Worm (Caenorhabditis elegans) whole organism, L2 larva: Measurements from ENCODE around the gene mdt-9.

Source experiments
- C34F6.9 ChIP-seq: fragments of 150-350 bp; optimal IDR thresholded peaks from 2 replicates; lab custom pipeline; 2014; ENCODE audit warnings: missing biosample characterization, missing genetic modification characterization
- R02D3.7 ChIP-seq: fragments of 150-350 bp; optimal IDR thresholded peaks from 2 replicates; lab custom pipeline; 2014; ENCODE audit warnings: missing biosample characterization, missing genetic modification characterization
- Y55F3AM.14 ChIP-seq: fragments of 200-800 bp; sonication (Bioruptor generic); optimal IDR thresholded peaks from 2 replicates; lab custom pipeline; 2018; ENCODE audit warnings: mild to moderate bottlenecking, missing genetic modification characterization, missing compliant biosample characterization
- ZK546.5 ChIP-seq: sonication (generic microtip); optimal IDR thresholded peaks from 2 replicates; lab custom pipeline; 2017; ENCODE audit warnings: missing biosample characterization, missing genetic modification characterization
- alr-1 ChIP-seq: fragments of 150-350 bp; optimal IDR thresholded peaks from 2 replicates; lab custom pipeline; 2014; ENCODE audit warnings: missing biosample characterization, missing genetic modification characterization
- aly-2 ChIP-seq: fragments of 150-350 bp; optimal IDR thresholded peaks from 2 replicates; lab custom pipeline; 2014; ENCODE audit warnings: missing biosample characterization, missing genetic modification characterization
- blmp-1 ChIP-seq: sonication (generic microtip); optimal IDR thresholded peaks from 2 replicates; lab custom pipeline; 2017; ENCODE audit warnings: missing genetic modification characterization, mild to moderate bottlenecking, missing compliant biosample characterization, antibody characterized with exemption, moderate library complexity; ENCODE audit not compliant: insufficient read depth
- ceh-16 ChIP-seq: fragments of 150-350 bp; optimal IDR thresholded peaks from 2 replicates; lab custom pipeline; 2014; ENCODE audit warnings: missing biosample characterization, missing genetic modification characterization
- crh-2 ChIP-seq: sonication (generic microtip); optimal IDR thresholded peaks from 2 replicates; lab custom pipeline; 2017; ENCODE audit warnings: missing biosample characterization, missing genetic modification characterization
- dmd-4 ChIP-seq: sonication (generic microtip); optimal IDR thresholded peaks from 2 replicates; lab custom pipeline; 2017; ENCODE audit warnings: missing biosample characterization, missing genetic modification characterization
- egl-27 ChIP-seq: sonication (generic microtip); optimal IDR thresholded peaks from 3 replicates; lab custom pipeline; 2017; ENCODE audit warnings: missing biosample characterization, missing genetic modification reagents, missing genetic modification characterization
- elt-1 ChIP-seq: fragments of 150-350 bp; optimal IDR thresholded peaks from 2 replicates; lab custom pipeline; 2014; ENCODE audit warnings: missing biosample characterization, missing genetic modification characterization
- elt-3 ChIP-seq: sonication (generic microtip); optimal IDR thresholded peaks from 2 replicates; lab custom pipeline; 2017; ENCODE audit warnings: missing biosample characterization, missing genetic modification characterization
- fos-1 ChIP-seq: fragments of 150-350 bp; optimal IDR thresholded peaks from 2 replicates; lab custom pipeline; 2014; ENCODE audit warnings: missing biosample characterization, missing genetic modification characterization
- lin-11 ChIP-seq: fragments of 150-350 bp; sonication (generic microtip); optimal IDR thresholded peaks from 2 replicates; lab custom pipeline; 2014; ENCODE audit warnings: missing biosample characterization, missing genetic modification characterization, inconsistent platforms, mixed read lengths
- lin-13 ChIP-seq: fragments of 150-350 bp; optimal IDR thresholded peaks from 2 replicates; lab custom pipeline; 2014; ENCODE audit warnings: missing biosample characterization, missing genetic modification reagents, missing genetic modification characterization
- lin-39 ChIP-seq: fragments of 150-350 bp; optimal IDR thresholded peaks from 2 replicates; lab custom pipeline; 2014; ENCODE audit warnings: missing biosample characterization, missing genetic modification reagents, missing genetic modification characterization
- lsy-2 ChIP-seq, 2 experiments: fragments of 150-350 bp in 1 of 2; sonication (generic microtip) in 1 of 2; optimal IDR thresholded peaks; 2 replicates each; lab custom pipeline; 2014 to 2017; ENCODE audit warnings: missing biosample characterization in 2 of 2, missing genetic modification characterization in 2 of 2
- mbf-1 ChIP-seq: sonication (generic microtip); optimal IDR thresholded peaks from 2 replicates; lab custom pipeline; 2017; ENCODE audit warnings: missing biosample characterization, missing genetic modification characterization
- mdl-1 ChIP-seq, 2 experiments: fragments of 150-350 bp in 1 of 2; sonication (generic microtip) in 1 of 2; optimal IDR thresholded peaks; 2 replicates each; lab custom pipeline; 2017; ENCODE audit warnings: missing biosample characterization in 2 of 2, missing genetic modification characterization in 2 of 2
- nhr-10 ChIP-seq: sonication (generic microtip); optimal IDR thresholded peaks from 2 replicates; lab custom pipeline; 2017; ENCODE audit warnings: missing biosample characterization, missing genetic modification characterization
- nhr-11 ChIP-seq: fragments of 150-350 bp; optimal IDR thresholded peaks from 2 replicates; lab custom pipeline; 2014; ENCODE audit warnings: missing biosample characterization, missing genetic modification characterization
- nhr-12 ChIP-seq: fragments of 150-350 bp; optimal IDR thresholded peaks from 2 replicates; lab custom pipeline; 2014; ENCODE audit warnings: missing biosample characterization, missing genetic modification characterization
- nhr-129 ChIP-seq: fragments of 150-350 bp; optimal IDR thresholded peaks from 2 replicates; lab custom pipeline; 2014; ENCODE audit warnings: missing biosample characterization, missing genetic modification characterization
- nhr-21 ChIP-seq: fragments of 150-350 bp; optimal IDR thresholded peaks from 2 replicates; lab custom pipeline; 2014; ENCODE audit warnings: missing biosample characterization, missing genetic modification characterization
- nhr-23 ChIP-seq: fragments of 150-350 bp; optimal IDR thresholded peaks from 2 replicates; lab custom pipeline; 2014; ENCODE audit warnings: missing biosample characterization, missing genetic modification reagents, missing genetic modification characterization
- nhr-237 ChIP-seq: fragments of 150-350 bp; optimal IDR thresholded peaks from 2 replicates; lab custom pipeline; 2014; ENCODE audit warnings: missing biosample characterization, missing genetic modification characterization
- nhr-25 ChIP-seq: fragments of 150-350 bp; sonication (generic microtip); optimal IDR thresholded peaks from 3 replicates; lab custom pipeline; 2014; ENCODE audit warnings: missing biosample characterization, missing genetic modification characterization
- nhr-6 ChIP-seq: fragments of 150-350 bp; optimal IDR thresholded peaks from 2 replicates; lab custom pipeline; 2014; ENCODE audit warnings: missing biosample characterization, missing genetic modification characterization
- nhr-77 ChIP-seq: fragments of 150-350 bp; optimal IDR thresholded peaks from 2 replicates; lab custom pipeline; 2014; ENCODE audit warnings: missing biosample characterization, missing genetic modification characterization
- skn-1 ChIP-seq: sonication (generic microtip); optimal IDR thresholded peaks from 2 replicates; lab custom pipeline; 2017; ENCODE audit warnings: missing biosample characterization, missing genetic modification characterization
- sma-3 ChIP-seq: sonication (generic microtip); optimal IDR thresholded peaks from 2 replicates; lab custom pipeline; 2016; ENCODE audit warnings: missing genetic modification reagents, missing genetic modification characterization, missing compliant biosample characterization
- sma-9 ChIP-seq, 2 experiments: fragments of 150-350 bp in 1 of 2; sonication (generic microtip) in 1 of 2; optimal IDR thresholded peaks; 2 replicates each; lab custom pipeline; 2014 to 2016; ENCODE audit warnings: missing genetic modification characterization in 2 of 2, mild to moderate bottlenecking in 1 of 2, missing biosample characterization in 1 of 2, missing compliant biosample characterization in 1 of 2, missing genetic modification reagents in 1 of 2, moderate library complexity in 1 of 2
- snpc-4 ChIP-seq: fragments of 150-350 bp; optimal IDR thresholded peaks from 2 replicates; lab custom pipeline; 2014; ENCODE audit warnings: missing biosample characterization, missing genetic modification characterization
- unc-39 ChIP-seq: fragments of 150-350 bp; optimal IDR thresholded peaks from 2 replicates; lab custom pipeline; 2014; ENCODE audit warnings: missing biosample characterization, missing genetic modification characterization
- zag-1 ChIP-seq: fragments of 150-350 bp; optimal IDR thresholded peaks from 2 replicates; lab custom pipeline; 2014; ENCODE audit warnings: missing biosample characterization, missing genetic modification characterization
- ztf-1 ChIP-seq: fragments of 200-800 bp; sonication (Bioruptor generic); conservative IDR thresholded peaks from 2 replicates; pipeline ENCODE4 v1.3.6; 2022; ENCODE audit warnings: missing genetic modification characterization, missing compliant biosample characterization
- ztf-4 ChIP-seq: fragments of 150-350 bp; optimal IDR thresholded peaks from 2 replicates; lab custom pipeline; 2014; ENCODE audit warnings: missing biosample characterization, missing genetic modification characterization

Gene mdt-9

DNA sequence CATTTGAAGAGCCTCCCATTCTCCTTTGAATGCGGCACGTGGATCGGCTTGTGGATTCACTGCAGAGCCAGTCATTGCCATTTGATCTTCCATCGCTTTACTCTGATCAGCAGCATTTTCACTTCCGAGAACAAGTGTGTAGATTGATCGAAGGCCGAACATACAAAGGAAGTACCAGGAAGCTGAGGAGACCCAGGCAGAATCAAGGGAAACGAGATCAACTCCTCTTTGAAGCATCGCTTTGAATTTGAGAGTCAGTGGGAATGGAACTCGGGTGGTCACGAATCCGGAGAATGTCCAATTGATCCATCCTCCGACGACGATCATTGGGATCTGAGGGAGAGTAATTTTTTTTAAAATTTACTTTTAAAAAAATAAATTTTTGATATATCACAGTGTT, 5.7 kb upstream of the mdt-9 start:
- TF ChIP-seq lin-11 (tag; lab: Kevin White, UChicago) (no peak), Y55F3AM.14 (GFP tag; lab: Kevin White, UChicago) (no peak), sma-3 (GFP tag; lab: Kevin White, UChicago) (no peak), nhr-129 (tag; lab: Kevin White, UChicago) (no peak), crh-2 (tag; lab: Kevin White, UChicago) (no peak), egl-27 (tag; lab: Kevin White, UChicago) (no peak), nhr-21 (tag; lab: Kevin White, UChicago) (no peak), elt-1 (tag; lab: Kevin White, UChicago) (no peak), R02D3.7 (no peak), C34F6.9 (tag; lab: Kevin White, UChicago) (no peak), ZK546.5 (tag; lab: Kevin White, UChicago) (no peak), nhr-12 (no peak), ztf-4 (tag; lab: Kevin White, UChicago) (no peak), fos-1 (tag; lab: Kevin White, UChicago) (no peak), unc-39 (tag; lab: Kevin White, UChicago) (no peak), nhr-6 (tag; lab: Kevin White, UChicago) (no peak), dmd-4 (tag; lab: Kevin White, UChicago) (no peak)

DNA sequence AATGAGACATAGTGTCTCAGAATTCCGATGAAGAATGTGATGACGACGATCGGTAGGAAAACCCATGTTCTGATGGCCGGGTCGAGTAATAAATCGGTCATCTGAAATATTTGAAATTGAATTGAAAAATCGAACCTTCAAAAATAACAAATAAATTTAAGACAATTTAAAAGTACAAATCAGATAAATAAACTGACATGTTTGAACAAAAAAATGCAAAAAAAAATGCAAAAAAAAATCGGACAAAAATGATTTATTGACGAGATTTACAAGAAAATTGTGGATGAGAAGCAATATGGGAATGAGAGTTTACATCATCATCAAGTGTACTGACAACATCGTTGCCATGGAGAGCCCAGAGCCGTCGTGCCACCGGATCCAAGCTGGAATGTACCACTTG, 4.4 kb upstream of the mdt-9 start, which contains the start of gene emc-3:
Gene emc-3 (minus strand): TSS at position 101 of the 400 bp plus-strand sequence.
- TF ChIP-seq sma-9 (GFP tag; optimal IDR thresholded peaks at IDR 0.05; lab: Kevin White, UChicago), result no peak
- no peak for TF ChIP-seq sma-9 (tag; optimal IDR thresholded peaks at IDR 0.05; lab: Kevin White, UChicago)
- no peak for TF ChIP-seq skn-1 (tag; lab: Kevin White, UChicago)
- TF ChIP-seq alr-1 (tag; lab: Kevin White, UChicago), result no peak
- no peak for TF ChIP-seq blmp-1 (tag; lab: Kevin White, UChicago)
- no peak for TF ChIP-seq nhr-11
- TF ChIP-seq C34F6.9 (tag; lab: Kevin White, UChicago), result no peak
- TF ChIP-seq snpc-4 (tag; lab: Kevin White, UChicago), result no peak
- TF ChIP-seq nhr-6 (tag; lab: Kevin White, UChicago), result no peak
- no peak for TF ChIP-seq lin-39 (tag; lab: Kevin White, UChicago)
- no peak for TF ChIP-seq nhr-10 (tag; lab: Kevin White, UChicago)
- TF ChIP-seq nhr-77 (tag; lab: Kevin White, UChicago), result no peak
- no peak for TF ChIP-seq unc-39 (tag; lab: Kevin White, UChicago)
- no peak for TF ChIP-seq ZK546.5 (tag; lab: Kevin White, UChicago)
- no peak for TF ChIP-seq fos-1 (tag; lab: Kevin White, UChicago)
- no peak for TF ChIP-seq lin-13 (GFP tag; lab: Kevin White, UChicago)
- no peak for TF ChIP-seq elt-3 (tag; lab: Kevin White, UChicago)
- no peak for TF ChIP-seq nhr-25 (tag; lab: Kevin White, UChicago)

DNA sequence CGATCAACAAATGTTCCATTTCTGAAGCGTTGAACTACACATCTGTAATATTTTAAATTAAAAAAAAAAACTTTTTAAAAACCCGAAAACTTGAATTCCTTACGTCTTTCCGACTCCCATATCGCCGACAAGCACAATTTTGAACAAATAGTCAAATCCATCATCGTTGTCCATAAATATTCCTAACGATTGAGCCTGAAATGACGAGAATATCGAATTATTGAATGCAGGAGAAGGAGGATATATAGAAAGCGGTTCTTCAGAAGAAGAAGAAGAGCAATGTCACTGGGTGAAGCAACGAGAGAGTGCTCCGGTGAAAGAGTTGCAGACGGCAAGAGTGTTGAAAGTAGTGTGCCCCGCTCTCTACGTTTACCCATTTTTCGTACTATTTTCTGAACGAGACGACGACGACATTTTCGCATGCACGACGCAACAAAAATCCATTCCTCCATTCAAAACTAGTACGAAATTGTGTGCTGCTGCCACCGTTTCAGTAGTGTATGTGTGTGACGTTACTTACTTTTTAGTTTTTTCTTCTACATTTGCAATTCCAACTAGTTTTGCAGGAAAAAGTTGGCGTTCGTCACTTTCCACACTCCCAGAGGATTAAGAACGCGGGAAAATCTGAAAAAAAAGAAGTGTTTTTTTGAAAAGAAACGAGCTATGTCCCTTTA, 2.3 kb upstream of the mdt-9 start, which contains the start of gene rab-19:
Gene rab-19 (minus strand): TSS at position 624 of the 674 bp plus-strand sequence.
- peak; percentile 87 for TF ChIP-seq nhr-129 (tag; lab: Kevin White, UChicago)
- TF ChIP-seq lin-11 (tag; lab: Kevin White, UChicago), result peak; percentile 37
- TF ChIP-seq C34F6.9 (tag; lab: Kevin White, UChicago), result peak; percentile 37
- TF ChIP-seq nhr-12, result no peak
- peak in 1 of 2 experiments; percentile 35 for TF ChIP-seq lsy-2 (tag; optimal IDR thresholded peaks at IDR 0.05; lab: Kevin White, UChicago)
- TF ChIP-seq, all 48 proteins: peak for 4

DNA sequence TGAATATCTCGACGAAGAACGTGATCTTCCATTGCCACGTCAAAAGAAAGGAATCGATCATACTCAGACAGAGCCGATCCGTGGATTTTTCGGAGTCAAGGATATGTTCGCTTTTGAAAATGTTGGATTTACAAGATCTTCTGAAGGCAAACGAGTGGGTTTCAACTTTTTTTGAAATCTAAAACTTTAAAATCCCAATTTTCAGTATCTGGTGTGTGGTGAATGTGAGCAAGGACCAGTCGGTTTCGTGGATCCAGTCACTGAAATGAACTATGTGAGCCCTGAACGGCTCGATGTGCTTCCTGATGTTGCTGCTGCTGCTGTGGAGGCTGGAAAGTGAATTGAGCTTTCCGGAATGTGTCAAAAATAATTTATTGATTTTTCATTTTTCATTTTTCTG, 723 bp downstream of the mdt-9 start, which contains the start of gene lsm-3:
Gene lsm-3 (plus strand): TSS at position 301 of the 400 bp plus-strand sequence.
- TF ChIP-seq ceh-16 (tag; lab: Kevin White, UChicago) (no peak), aly-2 (tag; lab: Kevin White, UChicago) (no peak), elt-3 (tag; lab: Kevin White, UChicago) (no peak), nhr-23 (tag; lab: Kevin White, UChicago) (no peak), nhr-237 (no peak), mdl-1 (tag; optimal IDR thresholded peaks at IDR 0.05; lab: Kevin White, UChicago) (no peak), ztf-1 (GFP tag; lab: Robert Waterston, UW) (no peak), zag-1 (tag; lab: Kevin White, UChicago) (no peak), nhr-25 (tag; lab: Kevin White, UChicago) (no peak), mbf-1 (no peak), lin-39 (tag; lab: Kevin White, UChicago) (no peak), skn-1 (tag; lab: Kevin White, UChicago) (no peak), dmd-4 (tag; lab: Kevin White, UChicago) (no peak), fos-1 (tag; lab: Kevin White, UChicago) (no peak), lin-11 (tag; lab: Kevin White, UChicago) (no peak), nhr-11 (no peak), C34F6.9 (tag; lab: Kevin White, UChicago) (no peak)
